Worm (Caenorhabditis elegans): ENCODE measurements around the gene pax-3.

DNA sequence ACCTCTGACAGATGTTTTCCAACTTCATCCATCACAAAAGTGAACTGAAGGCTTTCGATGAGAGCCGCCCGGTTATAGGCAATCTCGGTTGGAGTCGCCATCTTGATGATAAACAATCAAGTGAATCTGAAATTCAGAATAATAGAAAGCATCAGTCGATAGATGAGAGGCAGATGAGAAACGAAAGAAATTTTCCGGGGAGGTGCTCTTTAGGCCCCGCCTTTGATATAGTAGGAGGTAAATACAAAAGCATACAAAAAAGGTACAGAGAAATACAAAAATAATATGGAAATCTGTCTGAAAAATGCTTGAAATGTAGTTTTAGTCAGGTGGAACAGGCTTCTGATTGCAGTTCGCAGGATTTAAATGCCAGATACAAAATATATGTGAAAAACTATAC lies 36.3 kb downstream of the pax-3 start, which contains the start of gene srd-1:
- TF ChIP-seq mdl-1 (tag; optimal IDR thresholded peaks at IDR 0.05) (no peak), nhr-25 (tag; optimal IDR thresholded peaks at IDR 0.05) (no peak), nhr-6 (tag; optimal IDR thresholded peaks at IDR 0.05) (no peak), ama-1 (optimal IDR thresholded peaks at IDR 0.05) (no peak), nhr-10 (tag; optimal IDR thresholded peaks at IDR 0.05) (no peak), ZK546.5 (tag; optimal IDR thresholded peaks at IDR 0.05) (no peak), unc-39 (tag; optimal IDR thresholded peaks at IDR 0.05) (no peak), alr-1 (tag; optimal IDR thresholded peaks at IDR 0.05) (no peak), mab-5 (tag; optimal IDR thresholded peaks at IDR 0.05) (no peak), elt-1 (tag; optimal IDR thresholded peaks at IDR 0.05) (no peak), nhr-12 (tag; optimal IDR thresholded peaks at IDR 0.05) (no peak), unc-55 (GFP tag; optimal IDR thresholded peaks at IDR 0.05) (no peak), unc-62 (GFP tag; optimal IDR thresholded peaks at IDR 0.05) (no peak)

Measured in whole organism, L2 larva.